Worm (Caenorhabditis elegans) whole organism, midembryonic: ENCODE measurements around the gene F31F7.2.

Experiments used
- T22C8.4 ChIP-seq: fragments of 200-800 bp; sonication (Bioruptor generic); IDR thresholded peaks from 2 replicates; pipeline ENCODE4 v1.3.6; 2022; ENCODE audit warnings: missing genetic modification characterization, missing compliant biosample characterization
- cog-1 ChIP-seq: sonication (generic microtip); optimal IDR thresholded peaks from 2 replicates; lab custom pipeline; 2016; ENCODE audit warnings: missing genetic modification characterization, missing compliant biosample characterization
- flt-1 ChIP-seq: fragments of 200-800 bp; sonication (Bioruptor generic); IDR thresholded peaks from 2 replicates; pipeline ENCODE4 v1.3.6; 2022; ENCODE audit warnings: missing genetic modification characterization, missing compliant biosample characterization
- klf-2 ChIP-seq: fragments of 200-800 bp; sonication (Bioruptor generic); conservative IDR thresholded peaks from 2 replicates; pipeline ENCODE4 v1.3.6; 2022; ENCODE audit warnings: missing genetic modification reagents, missing genetic modification characterization, missing compliant biosample characterization
- med-1 ChIP-seq: sonication (generic microtip); optimal IDR thresholded peaks from 2 replicates; lab custom pipeline; 2017; ENCODE audit warnings: missing genetic modification characterization, mild to moderate bottlenecking, missing compliant biosample characterization, antibody characterized with exemption, missing genetic modification reagents; ENCODE audit not compliant: insufficient read depth
- ref-1 ChIP-seq: fragments of 200-800 bp; sonication (Bioruptor generic); conservative IDR thresholded peaks from 2 replicates; pipeline ENCODE4 v1.3.6; 2022; ENCODE audit warnings: missing genetic modification reagents, missing genetic modification characterization, missing compliant biosample characterization
- tab-1 ChIP-seq: fragments of 200-800 bp; sonication (Bioruptor generic); IDR thresholded peaks from 2 replicates; pipeline ENCODE4 v1.3.6; 2022; ENCODE audit warnings: missing genetic modification characterization, missing compliant biosample characterization
- ztf-23 ChIP-seq: fragments of 200-800 bp; sonication (Bioruptor generic); IDR thresholded peaks from 2 replicates; pipeline ENCODE4 v1.3.6; 2022; ENCODE audit warnings: missing genetic modification reagents, missing genetic modification characterization, missing compliant biosample characterization
- ztf-29 ChIP-seq: fragments of 200-800 bp; sonication (Bioruptor generic); IDR thresholded peaks from 2 replicates; pipeline ENCODE4 v1.3.6; 2022; ENCODE audit warnings: missing genetic modification reagents, missing genetic modification characterization, missing compliant biosample characterization

The F31F7.2 gene

ce11 chrV:6225745-6226528, 44.7 kb upstream of the F31F7.2 start:
- peak; percentile 19; the same call in 1 of the 2 replicates for TF ChIP-seq flt-1
- TF ChIP-seq tab-1 (GFP tag; lab: Robert Waterston, UW) = no peak

ce11 chrV:6226530-6227125, 44.0 kb upstream of the F31F7.2 start, which contains the start of gene W06H8.6:
Gene W06H8.6 (minus strand): TSS chrV:6227010.
- no peak for TF ChIP-seq cog-1
- no peak for TF ChIP-seq ztf-29 (GFP tag; lab: Robert Waterston, UW)
- TF ChIP-seq klf-2 = no peak
- TF ChIP-seq ztf-23 (GFP tag; lab: Robert Waterston, UW) = no peak
- no peak for TF ChIP-seq tab-1 (GFP tag; lab: Robert Waterston, UW)
- TF ChIP-seq flt-1 = no peak
- TF ChIP-seq T22C8.4 (GFP tag; lab: Robert Waterston, UW) = no peak
- no peak for TF ChIP-seq med-1
- no peak for TF ChIP-seq ref-1 (GFP tag; lab: Robert Waterston, UW)

- TF ChIP-seq cog-1 (peak; percentile 96), ztf-29 (GFP tag; lab: Robert Waterston, UW) (no peak), tab-1 (GFP tag; lab: Robert Waterston, UW) (no peak), ztf-23 (GFP tag; lab: Robert Waterston, UW) (0 out of 2 replicates have a peak, but pooled peaks have one; percentile 12), klf-2 (0 out of 2 replicates have a peak, but pooled peaks have one; percentile 15), T22C8.4 (GFP tag; lab: Robert Waterston, UW) (peak; percentile 53; the same call in 1 of the 2 replicates), med-1 (no peak), flt-1 (peak; percentile 48), ref-1 (GFP tag; lab: Robert Waterston, UW) (0 out of 2 replicates have a peak, but pooled peaks have one; percentile 11)
Observed at ce11 chrV:6227326-6228246, 43.1 kb upstream of the F31F7.2 start.

- TF ChIP-seq ztf-23 (GFP tag; lab: Robert Waterston, UW) (no peak), ref-1 (GFP tag; lab: Robert Waterston, UW) (no peak), T22C8.4 (GFP tag; lab: Robert Waterston, UW) (no peak)
Observed at ce11 chrV:6228400-6228895, 42.2 kb upstream of the F31F7.2 start.

ce11 chrV:6228920-6229456, 41.7 kb upstream of the F31F7.2 start:
- no peak for TF ChIP-seq ztf-23 (GFP tag; lab: Robert Waterston, UW)
- TF ChIP-seq tab-1 (GFP tag; lab: Robert Waterston, UW) = no peak
- TF ChIP-seq ztf-29 (GFP tag; lab: Robert Waterston, UW) = no peak

ce11 chrV:6229457-6229949, 41.1 kb upstream of the F31F7.2 start:
- no peak for TF ChIP-seq ref-1 (GFP tag; lab: Robert Waterston, UW)
- no peak for TF ChIP-seq cog-1
- no peak for TF ChIP-seq klf-2
- TF ChIP-seq T22C8.4 (GFP tag; lab: Robert Waterston, UW) = no peak
- no peak for TF ChIP-seq med-1
- no peak for TF ChIP-seq ztf-29 (GFP tag; lab: Robert Waterston, UW)
- TF ChIP-seq flt-1 = no peak
- no peak for TF ChIP-seq ztf-23 (GFP tag; lab: Robert Waterston, UW)
- TF ChIP-seq tab-1 (GFP tag; lab: Robert Waterston, UW) = no peak

ce11 chrV:6230629-6231229, 39.9 kb upstream of the F31F7.2 start:
- TF ChIP-seq ztf-23 (GFP tag; lab: Robert Waterston, UW) = no peak
- no peak for TF ChIP-seq T22C8.4 (GFP tag; lab: Robert Waterston, UW)
- no peak for TF ChIP-seq klf-2

- TF ChIP-seq klf-2 (no peak), tab-1 (GFP tag; lab: Robert Waterston, UW) (no peak), T22C8.4 (GFP tag; lab: Robert Waterston, UW) (no peak), ztf-29 (GFP tag; lab: Robert Waterston, UW) (no peak), med-1 (no peak), flt-1 (no peak), cog-1 (no peak), ref-1 (GFP tag; lab: Robert Waterston, UW) (no peak), ztf-23 (GFP tag; lab: Robert Waterston, UW) (no peak)
Observed at ce11 chrV:6231902-6232340, 38.7 kb upstream of the F31F7.2 start.

ce11 chrV:6232886-6233285, 37.8 kb upstream of the F31F7.2 start:
- no peak for TF ChIP-seq ref-1 (GFP tag; lab: Robert Waterston, UW)
- TF ChIP-seq klf-2 = no peak
- no peak for TF ChIP-seq med-1
- TF ChIP-seq tab-1 (GFP tag; lab: Robert Waterston, UW) = no peak
- no peak for TF ChIP-seq T22C8.4 (GFP tag; lab: Robert Waterston, UW)
- no peak for TF ChIP-seq flt-1
